Worm (Caenorhabditis elegans): Measurements from ENCODE around the gene srx-88.

Gene srx-88

ce11 chrV:11585122-11585521 is 1.8 kb downstream of the srx-88 start (continued):
- TF ChIP-seq snpc-4 (tag; optimal IDR thresholded peaks at IDR 0.05) (peak; percentile 97), unc-86 (tag; optimal IDR thresholded peaks at IDR 0.05) (no peak), egl-13 (tag; optimal IDR thresholded peaks at IDR 0.05) (no peak), skn-1 (tag; optimal IDR thresholded peaks at IDR 0.05) (peak; percentile 11), sup-37 (GFP tag; optimal IDR thresholded peaks at IDR 0.05) (no peak), hlh-17 (GFP tag; optimal IDR thresholded peaks at IDR 0.05; ENCODE audit: borderline replicate concordance) (no peak), efl-1 (optimal IDR thresholded peaks at IDR 0.05) (peak; percentile 4 to 30), efl-1 (GFP tag; optimal IDR thresholded peaks at IDR 0.05 in 1 of 2) (no peak), hlh-4 (tag; optimal IDR thresholded peaks at IDR 0.05) (no peak), irx-1 (tag; optimal IDR thresholded peaks at IDR 0.05) (no peak), lsy-2 (tag; optimal IDR thresholded peaks at IDR 0.05) (no peak), fkh-10 (GFP tag; optimal IDR thresholded peaks at IDR 0.05) (no peak), unc-98 (GFP tag; IDR thresholded peaks at IDR 0.05) (no peak), isw-1 (GFP tag; IDR thresholded peaks at IDR 0.05) (no peak), nhr-77 (tag; optimal IDR thresholded peaks at IDR 0.05) (no peak), lin-35 (GFP tag; optimal IDR thresholded peaks at IDR 0.05) (no peak), vab-15 (tag; optimal IDR thresholded peaks at IDR 0.05) (no peak), lir-3 (tag; optimal IDR thresholded peaks at IDR 0.05; ENCODE audit: poor library complexity) (no peak), nhr-71 (tag; optimal IDR thresholded peaks at IDR 0.05) (peak; percentile 80), nhr-85 (tag) (peak; percentile 87), nhr-47 (tag; optimal IDR thresholded peaks at IDR 0.05) (peak; percentile 54), lin-13 (GFP tag; optimal IDR thresholded peaks at IDR 0.05) (no peak), pax-3 (tag; optimal IDR thresholded peaks at IDR 0.05) (no peak), tbx-2 (tag; optimal IDR thresholded peaks at IDR 0.05) (no peak), hpl-2 (GFP tag; optimal IDR thresholded peaks at IDR 0.05) (peak; percentile 56), mdl-1 (tag; optimal IDR thresholded peaks at IDR 0.05) (no peak), efl-3 (GFP tag; optimal IDR thresholded peaks at IDR 0.05) (no peak), nhr-28 (tag; optimal IDR thresholded peaks at IDR 0.05) (no peak), elt-2 (tag; optimal IDR thresholded peaks at IDR 0.05) (peak; percentile 61), zip-4 (GFP tag; optimal IDR thresholded peaks at IDR 0.05) (peak; percentile 70), ceh-88 (GFP tag; IDR thresholded peaks at IDR 0.05) (no peak), ztf-4 (tag; optimal IDR thresholded peaks at IDR 0.05) (no peak), F16B12.6 (tag; optimal IDR thresholded peaks at IDR 0.05) (no peak), unc-62 (GFP tag; optimal IDR thresholded peaks at IDR 0.05) (no peak), xbp-1 (tag; optimal IDR thresholded peaks at IDR 0.05) (no peak), nhr-20 (tag; optimal IDR thresholded peaks at IDR 0.05) (peak; percentile 75), sptf-1 (tag; optimal IDR thresholded peaks at IDR 0.05) (no peak), jun-1 (tag; optimal IDR thresholded peaks at IDR 0.05) (no peak), Y116A8C.19 (tag; optimal IDR thresholded peaks at IDR 0.05; ENCODE audit: borderline replicate concordance) (no peak), swsn-7 (tag; optimal IDR thresholded peaks at IDR 0.05) (peak; percentile 29), dsc-1 (tag; optimal IDR thresholded peaks at IDR 0.05) (no peak), nhr-11 (tag; optimal IDR thresholded peaks at IDR 0.05) (no peak), zag-1 (tag; optimal IDR thresholded peaks at IDR 0.05) (no peak), C04F5.9 (tag; optimal IDR thresholded peaks at IDR 0.05) (no peak), elt-3 (tag; optimal IDR thresholded peaks at IDR 0.05) (peak in 1 of 6 experiments; percentile 16), unc-30 (tag; optimal IDR thresholded peaks at IDR 0.05) (no peak), rnt-1 (tag; optimal IDR thresholded peaks at IDR 0.05) (no peak), unc-130 (tag; optimal IDR thresholded peaks at IDR 0.05) (no peak), ztf-11 (tag; optimal IDR thresholded peaks at IDR 0.05) (no peak), ceh-8 (GFP tag; optimal IDR thresholded peaks at IDR 0.05) (no peak), ceh-90 (tag; optimal IDR thresholded peaks at IDR 0.05) (no peak), aha-1 (tag; optimal IDR thresholded peaks at IDR 0.05) (no peak), nhr-237 (tag; optimal IDR thresholded peaks at IDR 0.05) (no peak), ama-1 (optimal IDR thresholded peaks at IDR 0.05) (no peak), mab-9 (GFP tag; IDR thresholded peaks at IDR 0.05) (no peak)

Data from whole organism, L1 larva.